Worm (Caenorhabditis elegans) whole organism, mixed stage, embryonic: Measurements from ENCODE around the gene phy-3.

Experiments
- ceh-39 ChIP-seq: fragments of 150-350 bp; optimal IDR thresholded peaks from 2 replicates; lab custom pipeline; 2014; ENCODE audit warnings: missing biosample characterization, missing genetic modification characterization
- ces-1 ChIP-seq: fragments of 150-350 bp; optimal IDR thresholded peaks from 2 replicates; lab custom pipeline; 2014; ENCODE audit warnings: missing biosample characterization, missing genetic modification reagents, missing genetic modification characterization
- nhr-28 ChIP-seq: fragments of 150-350 bp; optimal IDR thresholded peaks from 2 replicates; lab custom pipeline; 2014; ENCODE audit warnings: missing biosample characterization, missing genetic modification characterization
- snpc-4 ChIP-seq: fragments of 150-350 bp; optimal IDR thresholded peaks from 2 replicates; lab custom pipeline; 2014; ENCODE audit warnings: missing biosample characterization, missing genetic modification characterization

DNA sequence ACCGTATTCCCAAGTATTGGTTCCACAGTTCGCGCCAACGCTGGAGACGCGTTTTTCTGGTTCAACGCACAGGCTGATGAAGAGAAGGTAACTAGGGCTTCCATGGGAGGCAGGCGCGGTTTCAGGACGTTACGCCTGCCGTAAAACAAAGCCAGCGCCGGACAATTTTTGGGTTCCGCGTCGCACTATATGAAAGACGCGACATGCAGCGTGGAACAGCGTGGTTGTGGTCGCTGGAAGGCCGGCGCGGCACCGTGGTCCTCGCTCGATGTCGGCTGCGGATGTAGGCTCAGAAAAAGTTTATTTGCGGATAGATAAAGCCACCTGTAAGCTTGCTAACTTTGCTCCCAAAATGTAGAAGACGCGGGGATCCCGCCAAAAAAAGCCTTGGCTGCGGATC lies 5.5 kb downstream of the phy-3 start:
- TF ChIP-seq ceh-39 (tag; lab: Kevin White, UChicago) (no peak), ces-1 (no peak), snpc-4 (tag; lab: Kevin White, UChicago) (no peak), nhr-28 (no peak)
